Worm (Caenorhabditis elegans) whole organism, dauer: ENCODE results near the gene B0034.2.

Experiments
- unc-62 ChIP-seq: sonication (generic microtip); optimal IDR thresholded peaks from 2 replicates; lab custom pipeline; 2017; ENCODE audit warnings: missing biosample characterization, missing genetic modification reagents, missing genetic modification characterization

The B0034.2 gene

ce11 chrII:5944268-5944667, at the start of gene B0034.2:
Gene B0034.2, minus strand, starts transcription at chrII:5944368.
- no peak for TF ChIP-seq unc-62 (GFP tag; lab: Kevin White, UChicago)

- no peak for TF ChIP-seq unc-62 (GFP tag; lab: Kevin White, UChicago)
These were observed 46.5 kb upstream of the B0034.2 start, which contains the start of gene ins-3 for ce11 chrII:5990668-5991067. Gene ins-3, minus strand, starts transcription at chrII:5990768.

- no peak for TF ChIP-seq unc-62 (GFP tag; lab: Kevin White, UChicago)
These were observed 44.1 kb upstream of the B0034.2 start, which contains the start of gene ins-2 for ce11 chrII:5988224-5988623. Gene ins-2, plus strand, starts transcription at chrII:5988524.

- TF ChIP-seq unc-62 (GFP tag; lab: Kevin White, UChicago): no peak
These were observed 30.7 kb upstream of the B0034.2 start, which contains the start of gene B0034.5 for ce11 chrII:5974878-5975277. Gene B0034.5, minus strand, starts transcription at chrII:5974978.

- TF ChIP-seq unc-62 (GFP tag; lab: Kevin White, UChicago): no peak
These were observed 25.1 kb upstream of the B0034.2 start, which contains the start of gene B0034.4 for ce11 chrII:5969303-5969702. Gene B0034.4, minus strand, starts transcription at chrII:5969531.

- no peak for TF ChIP-seq unc-62 (GFP tag; lab: Kevin White, UChicago)
These were observed 23.9 kb upstream of the B0034.2 start, which contains the start of gene B0034.1 for ce11 chrII:5968037-5968436. Gene B0034.1, plus strand, starts transcription at chrII:5968337.

ce11 chrII:5966637-5967036, 22.5 kb upstream of the B0034.2 start:
- no peak for TF ChIP-seq unc-62 (GFP tag; lab: Kevin White, UChicago)

ce11 chrII:5964962-5965361, 20.8 kb upstream of the B0034.2 start:
- no peak for TF ChIP-seq unc-62 (GFP tag; lab: Kevin White, UChicago)

ce11 chrII:5962343-5962742, 18.2 kb upstream of the B0034.2 start:
- TF ChIP-seq unc-62 (GFP tag; lab: Kevin White, UChicago): no peak

ce11 chrII:5961317-5961716, 17.1 kb upstream of the B0034.2 start, which contains the start of gene B0034.7:
Gene B0034.7, plus strand, starts transcription at chrII:5961617.
- TF ChIP-seq unc-62 (GFP tag; lab: Kevin White, UChicago): no peak

ce11 chrII:5959575-5960119, 15.5 kb upstream of the B0034.2 start:
- TF ChIP-seq unc-62 (GFP tag; lab: Kevin White, UChicago): no peak

- TF ChIP-seq unc-62 (GFP tag; lab: Kevin White, UChicago): no peak
These were observed 13.7 kb upstream of the B0034.2 start for ce11 chrII:5957803-5958367.

- TF ChIP-seq unc-62 (GFP tag; lab: Kevin White, UChicago): no peak
These were observed 12.4 kb upstream of the B0034.2 start, which contains the start of gene casy-1 for ce11 chrII:5956583-5956982. Gene casy-1, minus strand, starts transcription at chrII:5956683.

- no peak for TF ChIP-seq unc-62 (GFP tag; lab: Kevin White, UChicago)
These were observed 11.5 kb upstream of the B0034.2 start for ce11 chrII:5955638-5956167.

- TF ChIP-seq unc-62 (GFP tag; lab: Kevin White, UChicago): no peak
These were observed 8.0 kb upstream of the B0034.2 start for ce11 chrII:5952214-5952613.

ce11 chrII:5951745-5952144, 7.6 kb upstream of the B0034.2 start:
- no peak for TF ChIP-seq unc-62 (GFP tag; lab: Kevin White, UChicago)

- TF ChIP-seq unc-62 (GFP tag; lab: Kevin White, UChicago): no peak
These were observed 6.5 kb upstream of the B0034.2 start for ce11 chrII:5950657-5951056.
